Fruit fly (Drosophila melanogaster) whole organism, pupa: ENCODE results near the gene CG18547.
A peak's percentile ranks its signal among the peaks of the same experiment; 100 is the strongest.

Experiments used
- CG10348 ChIP-seq: fragments of 200-800 bp; sonication (Bioruptor generic); IDR thresholded peaks from 2 replicates; pipeline ENCODE4 v1.3.6; 2022; ENCODE audit warnings: missing biosample characterization, missing genetic modification characterization
- CG13204 ChIP-seq: fragments of 200-800 bp; sonication (Bioruptor generic); optimal IDR thresholded peaks from 2 replicates; lab custom pipeline; 2018; ENCODE audit warnings: missing biosample characterization, mild to moderate bottlenecking, missing genetic modification characterization, moderate library complexity
- CG17806 ChIP-seq: fragments of 200-800 bp; sonication (Bioruptor generic); optimal IDR thresholded peaks from 2 replicates; lab custom pipeline; 2018; ENCODE audit warnings: missing biosample characterization, mild to moderate bottlenecking, missing genetic modification characterization, moderate library complexity
- CG4496 ChIP-seq: fragments of 200-800 bp; sonication (Bioruptor generic); IDR thresholded peaks from 3 replicates; pipeline ENCODE4 v1.3.6; 2022; ENCODE audit warnings: missing biosample characterization, missing genetic modification characterization
- CG9948 ChIP-seq: fragments of 200-800 bp; sonication (Bioruptor generic); optimal IDR thresholded peaks from 2 replicates; lab custom pipeline; 2018; ENCODE audit warnings: missing biosample characterization, mild to moderate bottlenecking, missing genetic modification characterization, moderate library complexity
- Pif1B ChIP-seq: fragments of 200-800 bp; sonication (Bioruptor generic); optimal IDR thresholded peaks from 3 replicates; lab custom pipeline; 2016; ENCODE audit warnings: missing biosample characterization, missing genetic modification characterization
- fd96Ca ChIP-seq: fragments of 200-800 bp; sonication (Bioruptor generic); IDR thresholded peaks from 3 replicates; pipeline ENCODE4 v1.3.6; 2022; ENCODE audit warnings: missing biosample characterization, missing genetic modification characterization

dm6 chr3R:11989996-11990395 lies 9.8 kb upstream of the CG18547 start:
- TF ChIP-seq CG10348 (GFP tag; lab: Robert Waterston, UW): no peak
- no peak for TF ChIP-seq fd96Ca
- no peak for TF ChIP-seq CG9948
- TF ChIP-seq CG4496 (GFP tag; lab: Robert Waterston, UW): no peak
- no peak for TF ChIP-seq Pif1B (GFP tag; lab: Kevin White, UChicago)
- TF ChIP-seq CG13204: peak; percentile 42
- TF ChIP-seq CG17806 (tag; lab: Kevin White, UChicago): no peak
